Worm (Caenorhabditis elegans) whole organism, young adult: Measurements from ENCODE around the gene lem-2.

Experiments
- C06A6.2 ChIP-seq: fragments of 200-800 bp; sonication (Bioruptor generic); conservative IDR thresholded peaks from 2 replicates; pipeline ENCODE4 v1.3.6; 2022; ENCODE audit warnings: missing genetic modification characterization, missing compliant biosample characterization
- aptf-2 ChIP-seq: fragments of 200-800 bp; sonication (Bioruptor generic); conservative IDR thresholded peaks from 2 replicates; pipeline ENCODE4 v1.3.6; 2022; ENCODE audit warnings: missing genetic modification reagents, missing genetic modification characterization, missing compliant biosample characterization
- ceh-27 ChIP-seq: fragments of 200-800 bp; sonication (Bioruptor generic); optimal IDR thresholded peaks from 2 replicates; lab custom pipeline; 2018; ENCODE audit warnings: mild to moderate bottlenecking, missing genetic modification characterization, moderate library complexity, missing compliant biosample characterization
- dpff-1 ChIP-seq: sonication (generic microtip); optimal IDR thresholded peaks from 2 replicates; lab custom pipeline; 2017; ENCODE audit warnings: mild to moderate bottlenecking, missing genetic modification characterization, missing compliant biosample characterization
- him-1 ChIP-seq: sonication (generic microtip); optimal IDR thresholded peaks from 2 replicates; lab custom pipeline; 2016; ENCODE audit warnings: missing genotype, missing genetic modification reagents, missing genetic modification characterization, missing compliant biosample characterization
- hlh-12 ChIP-seq: sonication (generic microtip); optimal IDR thresholded peaks from 2 replicates; lab custom pipeline; 2016; ENCODE audit warnings: missing genetic modification characterization, missing compliant biosample characterization
- hlh-26 ChIP-seq: fragments of 200-800 bp; sonication (Bioruptor generic); conservative IDR thresholded peaks from 2 replicates; pipeline ENCODE4 v1.3.6; 2022; ENCODE audit warnings: missing genetic modification reagents, missing genetic modification characterization, missing compliant biosample characterization
- nfyb-1 ChIP-seq: fragments of 200-800 bp; sonication (Bioruptor generic); IDR thresholded peaks from 2 replicates; pipeline ENCODE4 v1.3.6; 2022; ENCODE audit warnings: missing genetic modification reagents, missing genetic modification characterization, missing compliant biosample characterization
- snpc-1.1 ChIP-seq: sonication (generic microtip); optimal IDR thresholded peaks from 2 replicates; lab custom pipeline; 2017; ENCODE audit warnings: missing genetic modification characterization, mild to moderate bottlenecking, missing compliant biosample characterization, antibody characterized with exemption, moderate library complexity, missing genotype, missing genetic modification reagents; ENCODE audit not compliant: insufficient read depth
- unc-130 ChIP-seq: sonication (generic microtip); optimal IDR thresholded peaks from 2 replicates; lab custom pipeline; 2016; ENCODE audit warnings: missing genetic modification reagents, missing genetic modification characterization, missing compliant biosample characterization
- unc-62 ChIP-seq: fragments of 150-350 bp; optimal IDR thresholded peaks from 2 replicates; lab custom pipeline; 2014; ENCODE audit warnings: missing biosample characterization, missing genetic modification reagents, missing genetic modification characterization
- ztf-18 ChIP-seq: sonication (generic microtip); optimal IDR thresholded peaks from 2 replicates; lab custom pipeline; 2016; ENCODE audit warnings: missing genotype, mild to moderate bottlenecking, missing genetic modification characterization, missing compliant biosample characterization

DNA sequence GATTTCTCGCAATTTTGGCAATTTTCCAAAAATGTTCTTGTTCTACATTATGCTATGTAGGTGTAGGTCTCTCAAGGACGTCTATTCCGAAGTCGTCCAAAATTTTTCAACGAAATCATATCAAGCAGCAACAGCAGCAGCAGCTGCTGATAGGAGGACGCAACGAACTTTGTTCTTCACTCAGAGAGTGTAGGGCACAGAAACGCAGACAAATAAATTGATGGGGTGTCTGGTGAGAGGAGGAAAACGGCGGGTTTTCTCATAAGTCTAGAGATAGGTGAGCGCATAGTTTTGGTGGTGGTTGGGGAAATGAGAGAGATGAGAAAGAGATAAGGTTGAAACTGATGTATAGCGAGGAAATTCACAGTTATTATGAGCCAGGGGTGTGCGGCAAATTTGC, 14.2 kb upstream of the lem-2 start:
- no peak for TF ChIP-seq him-1 (tag; lab: Kevin White, UChicago)
- no peak for TF ChIP-seq aptf-2
- TF ChIP-seq ztf-18 (tag; lab: Kevin White, UChicago): no peak
- no peak for TF ChIP-seq nfyb-1 (GFP tag; lab: Robert Waterston, UW)
- TF ChIP-seq snpc-1.1 (tag; lab: Kevin White, UChicago): no peak
- no peak for TF ChIP-seq dpff-1 (tag; lab: Kevin White, UChicago)
- TF ChIP-seq hlh-12 (tag; lab: Kevin White, UChicago): no peak
- no peak for TF ChIP-seq hlh-26 (GFP tag; lab: Robert Waterston, UW)
- no peak for TF ChIP-seq unc-62 (GFP tag; lab: Kevin White, UChicago)
- TF ChIP-seq unc-130 (GFP tag; lab: Kevin White, UChicago): no peak
- no peak for TF ChIP-seq ceh-27 (GFP tag; lab: Kevin White, UChicago)
- TF ChIP-seq C06A6.2: no peak
